Fruit fly (Drosophila melanogaster) whole organism, embryonic: Measurements from ENCODE around the gene CG11095.
A peak's percentile ranks its signal among the peaks of the same experiment; 100 is the strongest.

Experiments
- CG1024 ChIP-seq: fragments of 200-800 bp; sonication (Bioruptor generic); IDR thresholded peaks from 2 replicates; pipeline ENCODE4 v1.3.6; 2022; ENCODE audit warnings: missing biosample characterization, missing genetic modification characterization
- CG10959 ChIP-seq: fragments of 200-800 bp; sonication (Bioruptor generic); IDR thresholded peaks from 2 replicates; pipeline ENCODE4 v1.3.6; 2022; ENCODE audit warnings: missing biosample characterization, missing genetic modification characterization
- CG11398 ChIP-seq: fragments of 200-800 bp; sonication (Bioruptor generic); optimal IDR thresholded peaks from 2 replicates; lab custom pipeline; 2016; ENCODE audit warnings: missing biosample characterization, missing genetic modification characterization
- CG11456 ChIP-seq: fragments of 200-800 bp; sonication (Bioruptor generic); IDR thresholded peaks from 3 replicates; pipeline ENCODE4 v1.3.6; 2022; ENCODE audit warnings: missing biosample characterization, missing genetic modification characterization
- CG11696 ChIP-seq: fragments of 200-800 bp; sonication (Bioruptor generic); IDR thresholded peaks from 2 replicates; pipeline ENCODE4 v1.3.6; 2022; ENCODE audit warnings: missing biosample characterization, missing genetic modification characterization
- CG11723 ChIP-seq: fragments of 200-800 bp; sonication (Bioruptor generic); optimal IDR thresholded peaks from 2 replicates; lab custom pipeline; 2017; ENCODE audit warnings: missing biosample characterization, mild to moderate bottlenecking, missing genetic modification characterization
- CG12219 ChIP-seq: fragments of 200-800 bp; sonication (Bioruptor generic); optimal IDR thresholded peaks from 3 replicates; lab custom pipeline; 2018; ENCODE audit warnings: missing biosample characterization, mild to moderate bottlenecking, missing genetic modification characterization
- CG14050 ChIP-seq: fragments of 200-800 bp; sonication (Bioruptor generic); IDR thresholded peaks from 3 replicates; pipeline ENCODE4 v1.3.6; 2022; ENCODE audit warnings: missing biosample characterization, missing genetic modification characterization
- CG17359 ChIP-seq: fragments of 200-800 bp; sonication (Bioruptor generic); optimal IDR thresholded peaks from 3 replicates; lab custom pipeline; 2018; ENCODE audit warnings: missing biosample characterization, mild to moderate bottlenecking, missing genetic modification characterization, moderate library complexity
- CG17612 ChIP-seq: fragments of 200-800 bp; sonication (Bioruptor generic); IDR thresholded peaks from 2 replicates; pipeline ENCODE4 v1.3.6; 2022; ENCODE audit warnings: missing biosample characterization, missing genetic modification characterization
- CG18262 ChIP-seq: fragments of 200-800 bp; optimal IDR thresholded peaks from 3 replicates; lab custom pipeline; 2019; ENCODE audit warnings: missing biosample characterization, mild to moderate bottlenecking, missing genetic modification characterization, moderate library complexity
- CG2889 ChIP-seq: fragments of 200-800 bp; sonication (Bioruptor generic); IDR thresholded peaks from 3 replicates; pipeline ENCODE4 v1.3.6; 2022; ENCODE audit warnings: missing biosample characterization, missing genetic modification characterization
- CG31224 ChIP-seq: fragments of 200-800 bp; sonication (Bioruptor generic); IDR thresholded peaks from 2 replicates; pipeline ENCODE4 v1.3.6; 2022; ENCODE audit warnings: missing biosample characterization, missing genetic modification characterization
- CG6272 ChIP-seq: fragments of 200-800 bp; sonication (Bioruptor generic); IDR thresholded peaks from 2 replicates; pipeline ENCODE4 v1.3.6; 2022; ENCODE audit warnings: missing biosample characterization, missing genetic modification characterization
- CG7987 ChIP-seq: fragments of 200-800 bp; sonication (Bioruptor generic); optimal IDR thresholded peaks from 2 replicates; lab custom pipeline; 2018; ENCODE audit warnings: missing biosample characterization, mild to moderate bottlenecking, missing genetic modification characterization, moderate library complexity
- CG8388 ChIP-seq: fragments of 200-800 bp; sonication (Bioruptor generic); optimal IDR thresholded peaks from 2 replicates; lab custom pipeline; 2019; ENCODE audit warnings: missing biosample characterization, mild to moderate bottlenecking, missing genetic modification characterization, moderate library complexity
- Camta ChIP-seq: fragments of 200-800 bp; sonication (Bioruptor generic); optimal IDR thresholded peaks from 2 replicates; lab custom pipeline; 2016; ENCODE audit warnings: missing biosample characterization, missing genetic modification characterization
- D19A ChIP-seq: fragments of 200-800 bp; optimal IDR thresholded peaks from 3 replicates; lab custom pipeline; 2019; ENCODE audit warnings: missing biosample characterization, mild to moderate bottlenecking, missing genetic modification characterization, moderate library complexity
- Fer2 ChIP-seq: fragments of 200-800 bp; sonication (Bioruptor generic); optimal IDR thresholded peaks from 2 replicates; lab custom pipeline; 2018; ENCODE audit warnings: missing biosample characterization, mild to moderate bottlenecking, missing genetic modification characterization, moderate library complexity
- HmgZ ChIP-seq: fragments of 200-800 bp; sonication (Bioruptor generic); optimal IDR thresholded peaks from 2 replicates; lab custom pipeline; 2018; ENCODE audit warnings: missing biosample characterization, mild to moderate bottlenecking, missing genetic modification characterization
- Hr3 ChIP-seq: fragments of 200-800 bp; sonication (Bioruptor generic); optimal IDR thresholded peaks from 3 replicates; lab custom pipeline; 2016; ENCODE audit warnings: missing biosample characterization, missing genetic modification characterization
- Mad ChIP-seq: fragments of 200-800 bp; sonication (Bioruptor generic); optimal IDR thresholded peaks from 2 replicates; lab custom pipeline; 2016; ENCODE audit warnings: missing biosample characterization, missing genetic modification characterization
- Med ChIP-seq: fragments of 200-800 bp; sonication (Bioruptor generic); peaks from one replicate; lab custom pipeline; 2016; ENCODE audit warnings: missing biosample characterization, missing genetic modification characterization, mild to moderate bottlenecking, inconsistent platforms, moderate library complexity
- Rfx ChIP-seq: fragments of 200-800 bp; sonication (Bioruptor generic); IDR thresholded peaks from 2 replicates; pipeline ENCODE4 v1.3.6; 2022; ENCODE audit warnings: missing biosample characterization, missing genetic modification characterization
- Side ChIP-seq: fragments of 200-800 bp; sonication (Bioruptor generic); optimal IDR thresholded peaks from 2 replicates; lab custom pipeline; 2016; ENCODE audit warnings: missing biosample characterization, missing genetic modification characterization
- Sox102F ChIP-seq: fragments of 200-800 bp; sonication (Bioruptor generic); optimal IDR thresholded peaks from 2 replicates; lab custom pipeline; 2018; ENCODE audit warnings: missing biosample characterization, mild to moderate bottlenecking, missing genetic modification characterization, moderate library complexity
- Tbp ChIP-seq: fragments of >200 bp; optimal IDR thresholded peaks from 2 replicates; lab custom pipeline; 2018; ENCODE audit warnings: missing biosample characterization, missing genetic modification characterization
- az2 ChIP-seq: fragments of 200-800 bp; sonication (Bioruptor generic); optimal IDR thresholded peaks from 3 replicates; lab custom pipeline; 2016; ENCODE audit warnings: missing biosample characterization, missing genetic modification characterization
- cwo ChIP-seq: fragments of 200-800 bp; sonication (Bioruptor generic); optimal IDR thresholded peaks from 3 replicates; lab custom pipeline; 2017; ENCODE audit warnings: missing biosample characterization, missing genetic modification characterization, mild to moderate bottlenecking, moderate library complexity, missing genetic modification reagents
- da ChIP-seq: fragments of 200-800 bp; sonication (Bioruptor generic); optimal IDR thresholded peaks from 2 replicates; lab custom pipeline; 2016; ENCODE audit warnings: missing biosample characterization, missing genetic modification characterization
- emc ChIP-seq: fragments of 200-800 bp; sonication (Bioruptor generic); optimal IDR thresholded peaks from 2 replicates; lab custom pipeline; 2016; ENCODE audit warnings: missing biosample characterization, missing genetic modification characterization
- esg ChIP-seq: fragments of 200-800 bp; sonication (Bioruptor generic); conservative IDR thresholded peaks from 2 replicates; pipeline ENCODE4 v1.3.6; 2022; ENCODE audit warnings: missing biosample characterization, missing genetic modification characterization
- eyg ChIP-seq: fragments of 200-800 bp; sonication (Bioruptor generic); optimal IDR thresholded peaks from 3 replicates; lab custom pipeline; 2016; ENCODE audit warnings: missing biosample characterization, missing genetic modification characterization
- fd64A ChIP-seq: fragments of 200-800 bp; sonication (Bioruptor generic); optimal IDR thresholded peaks from 3 replicates; lab custom pipeline; 2018; ENCODE audit warnings: missing biosample characterization, mild to moderate bottlenecking, missing genetic modification characterization
- gfzf ChIP-seq: fragments of 200-800 bp; sonication (Bioruptor generic); optimal IDR thresholded peaks from 2 replicates; lab custom pipeline; 2016; ENCODE audit warnings: missing biosample characterization, mild to moderate bottlenecking, missing genetic modification characterization, moderate library complexity
- gsb ChIP-seq: fragments of 200-800 bp; sonication (Bioruptor generic); IDR thresholded peaks from 2 replicates; pipeline ENCODE4 v1.3.6; 2022; ENCODE audit warnings: missing biosample characterization, missing genetic modification characterization
- ind ChIP-seq: fragments of 200-800 bp; sonication (Bioruptor generic); optimal IDR thresholded peaks from 3 replicates; lab custom pipeline; 2016; ENCODE audit warnings: missing biosample characterization, missing genetic modification characterization
- inv ChIP-seq: fragments of 200-800 bp; sonication (Bioruptor generic); IDR thresholded peaks from 2 replicates; pipeline ENCODE4 v1.3.6; 2022; ENCODE audit warnings: missing biosample characterization, missing genetic modification characterization; ENCODE audit not compliant: partially characterized antibody
- knrl ChIP-seq: fragments of 200-800 bp; sonication (Bioruptor generic); IDR thresholded peaks from 3 replicates; pipeline ENCODE4 v1.3.6; 2022; ENCODE audit warnings: missing biosample characterization, missing genetic modification characterization; ENCODE audit not compliant: partially characterized antibody
- oc ChIP-seq: fragments of 200-800 bp; sonication (Bioruptor generic); optimal IDR thresholded peaks from 2 replicates; lab custom pipeline; 2018; ENCODE audit warnings: missing biosample characterization, mild to moderate bottlenecking, missing genetic modification characterization, moderate library complexity
- prd ChIP-seq, 3 experiments: fragments of >200 bp in 2 of 3; fragments of 200-800 bp in 1 of 3; sonication (Bioruptor generic) in 1 of 3; optimal IDR thresholded peaks in 2 of 3; IDR thresholded peaks in 1 of 3; 2 replicates in 2 of 3; 3 replicates in 1 of 3; pipeline versions ENCODE4 v1.3.6 to Lab custom; 2017 to 2022; ENCODE audit warnings: missing biosample characterization in 1 of 3, missing genetic modification characterization in 1 of 3
- ro ChIP-seq: fragments of 200-800 bp; sonication (Bioruptor generic); IDR thresholded peaks from 2 replicates; pipeline ENCODE4 v1.3.6; 2022; ENCODE audit warnings: missing biosample characterization, missing genetic modification characterization
- sd ChIP-seq: fragments of 200-800 bp; sonication (Bioruptor generic); optimal IDR thresholded peaks from 3 replicates; lab custom pipeline; 2018; ENCODE audit warnings: missing biosample characterization, mild to moderate bottlenecking, missing genetic modification characterization, moderate library complexity
- sob ChIP-seq: fragments of 200-800 bp; sonication (Bioruptor generic); IDR thresholded peaks from 2 replicates; pipeline ENCODE4 v1.3.6; 2022; ENCODE audit warnings: missing biosample characterization, missing genetic modification characterization
- sr ChIP-seq: fragments of 200-800 bp; sonication (Bioruptor generic); IDR thresholded peaks from 3 replicates; pipeline ENCODE4 v1.3.6; 2022; ENCODE audit warnings: missing biosample characterization, missing genetic modification characterization
- stc ChIP-seq: fragments of 200-800 bp; sonication (Bioruptor generic); IDR thresholded peaks from 2 replicates; pipeline ENCODE4 v1.3.6; 2022; ENCODE audit warnings: missing biosample characterization, missing genetic modification characterization
- stwl ChIP-seq: fragments of 200-800 bp; sonication (Bioruptor generic); optimal IDR thresholded peaks from 3 replicates; lab custom pipeline; 2018; ENCODE audit warnings: missing biosample characterization, mild to moderate bottlenecking, missing genetic modification characterization, moderate library complexity
- tap ChIP-seq: fragments of 200-800 bp; optimal IDR thresholded peaks from 3 replicates; lab custom pipeline; 2019; ENCODE audit warnings: missing biosample characterization, mild to moderate bottlenecking, missing genetic modification characterization, moderate library complexity
- vvl ChIP-seq: fragments of 200-800 bp; sonication (Bioruptor generic); IDR thresholded peaks from 2 replicates; pipeline ENCODE4 v1.3.6; 2022; ENCODE audit warnings: missing biosample characterization, missing genetic modification characterization
- wdn ChIP-seq: fragments of 200-800 bp; sonication (Bioruptor generic); IDR thresholded peaks from 2 replicates; pipeline ENCODE4 v1.3.6; 2022; ENCODE audit warnings: missing biosample characterization, missing genetic modification characterization
- yki ChIP-seq: fragments of >200 bp; optimal IDR thresholded peaks from 3 replicates; lab custom pipeline; 2018

The CG11095 gene

DNA sequence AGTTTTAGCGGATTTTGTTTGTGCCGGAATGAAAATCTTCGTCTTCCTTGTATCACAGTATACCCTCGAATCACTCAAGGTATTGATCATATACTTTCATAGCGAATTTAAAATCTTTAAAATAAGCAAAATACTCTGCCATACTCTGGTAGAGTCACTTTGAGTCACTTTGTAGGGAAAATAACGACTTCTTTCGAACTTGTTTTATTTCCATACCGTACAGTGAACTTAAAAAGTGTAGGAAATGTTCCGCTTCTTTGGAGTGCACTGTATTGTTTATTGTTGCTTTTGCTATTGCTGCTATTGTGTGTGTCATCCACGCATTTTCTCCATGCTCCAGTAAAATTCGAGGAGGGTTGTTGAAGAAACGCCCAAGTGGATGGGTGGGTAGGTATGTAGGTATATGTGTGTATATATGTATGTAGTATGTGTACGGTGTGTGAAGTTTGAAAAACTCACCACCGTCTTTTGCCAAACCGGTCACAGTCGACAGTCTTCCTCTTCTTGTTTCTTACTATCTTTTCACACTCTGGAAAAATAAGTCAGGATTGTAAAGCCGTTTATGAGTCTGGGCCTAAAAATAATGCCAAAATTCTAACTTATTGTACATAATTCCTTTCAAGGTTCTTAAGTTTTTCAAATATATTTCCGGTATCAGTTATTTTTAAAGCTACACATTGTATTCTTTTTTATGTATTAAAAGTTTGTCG, 22.4 kb upstream of the CG11095 start:
- no peak for TF ChIP-seq CG14050 (GFP tag; lab: Robert Waterston, UW)
- TF ChIP-seq Camta = no peak
- TF ChIP-seq esg (GFP tag; lab: Robert Waterston, UW) = 0 out of 2 replicates have a peak, but pooled peaks have one; percentile 16
- TF ChIP-seq CG31224 (GFP tag; lab: Robert Waterston, UW) = no peak
- no peak for TF ChIP-seq prd (optimal IDR thresholded peaks at IDR 0.05; lab: Kevin White, UChicago)
- no peak; the same call in 2 of the 3 replicates for TF ChIP-seq prd (GFP tag; IDR thresholded peaks at IDR 0.05; lab: Robert Waterston, UW)
- TF ChIP-seq CG12219 (GFP tag; lab: Kevin White, UChicago) = peak; percentile 38
- TF ChIP-seq HmgZ = no peak
- TF ChIP-seq ro (GFP tag; lab: Robert Waterston, UW) = no peak
- TF ChIP-seq CG2889 (GFP tag; lab: Robert Waterston, UW) = no peak
- no peak for TF ChIP-seq Tbp
- no peak for TF ChIP-seq knrl (GFP tag; lab: Robert Waterston, UW)
- no peak for TF ChIP-seq inv (GFP tag; lab: Robert Waterston, UW)
- TF ChIP-seq gsb (GFP tag; lab: Robert Waterston, UW) = no peak
- no peak for TF ChIP-seq CG7987
- peak; percentile 81 for TF ChIP-seq Med (GFP tag; lab: Kevin White, UChicago)
- TF ChIP-seq gfzf (GFP tag; lab: Kevin White, UChicago) = no peak
- no peak for TF ChIP-seq CG1024 (GFP tag; lab: Robert Waterston, UW)
- no peak for TF ChIP-seq fd64A (GFP tag; lab: Kevin White, UChicago)
- TF ChIP-seq CG11696 = no peak
- TF ChIP-seq sr (GFP tag; lab: Robert Waterston, UW) = no peak
- peak; percentile 15 for TF ChIP-seq az2 (GFP tag; lab: Kevin White, UChicago)
- TF ChIP-seq Rfx = 0 out of 2 replicates have a peak, but pooled peaks have one; percentile 11
- TF ChIP-seq vvl = no peak
- no peak for TF ChIP-seq emc (GFP tag; lab: Kevin White, UChicago)
- peak; percentile 7 for TF ChIP-seq CG11723
- peak; percentile 2 for TF ChIP-seq tap (tag; lab: Kevin White, UChicago)
- peak; percentile 42 for TF ChIP-seq Side (GFP tag; lab: Kevin White, UChicago)
- peak; percentile 38 for TF ChIP-seq CG8388 (GFP tag; lab: Kevin White, UChicago)
- TF ChIP-seq wdn = no peak
- TF ChIP-seq Fer2 (tag; lab: Kevin White, UChicago) = no peak
- TF ChIP-seq da (GFP tag; lab: Kevin White, UChicago) = no peak
- TF ChIP-seq CG10959 (GFP tag; lab: Robert Waterston, UW) = no peak
- no peak for TF ChIP-seq oc (tag; lab: Kevin White, UChicago)
- TF ChIP-seq ind = peak; percentile 35
- TF ChIP-seq CG17612 (GFP tag; lab: Robert Waterston, UW) = no peak
- peak; percentile 61 for TF ChIP-seq D19A (tag; lab: Kevin White, UChicago)
- TF ChIP-seq CG6272 = no peak
- peak; percentile 52 for TF ChIP-seq Sox102F (GFP tag; lab: Kevin White, UChicago)
- no peak for TF ChIP-seq cwo
- no peak for TF ChIP-seq yki
- TF ChIP-seq Mad (GFP tag; lab: Kevin White, UChicago) = no peak
- no peak for TF ChIP-seq eyg (GFP tag; lab: Kevin White, UChicago)
- peak; percentile 6 for TF ChIP-seq CG11398 (GFP tag; lab: Kevin White, UChicago)
- no peak for TF ChIP-seq stc (GFP tag; lab: Robert Waterston, UW)
- no peak for TF ChIP-seq sob (GFP tag; lab: Robert Waterston, UW)
- TF ChIP-seq CG17359 = peak; percentile 37
- TF ChIP-seq CG11456 = no peak
- TF ChIP-seq Hr3 (GFP tag; lab: Kevin White, UChicago) = no peak
- TF ChIP-seq CG18262 = peak; percentile 39
- peak; percentile 23 for TF ChIP-seq sd
- TF ChIP-seq stwl = no peak
